Worm (Caenorhabditis elegans): ENCODE data around the gene C48B4.7.

DNA sequence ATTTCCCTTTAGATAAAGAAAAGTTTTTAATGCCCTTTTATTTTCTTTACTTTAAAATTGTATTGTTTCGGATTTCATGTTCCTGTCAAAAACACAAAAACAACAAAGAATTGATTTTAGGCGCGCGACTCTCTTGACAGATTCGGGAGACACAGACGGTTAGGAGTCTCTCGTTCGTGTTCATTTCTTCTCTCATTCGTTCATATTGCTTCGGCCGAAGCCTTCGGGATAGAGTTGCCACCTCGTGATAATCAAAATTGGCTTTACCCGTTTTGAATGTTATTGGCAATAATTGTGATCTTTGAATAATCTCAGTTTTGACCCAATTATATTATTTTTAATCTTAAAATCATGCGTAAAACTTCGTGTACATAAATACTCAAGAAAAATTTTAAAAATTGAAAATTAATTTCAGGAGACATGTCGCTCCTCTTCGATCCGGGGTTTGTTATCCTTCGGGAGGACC is 48.1 kb downstream of the C48B4.7 start, which contains the start of gene F55H2.5:
- TF ChIP-seq pqm-1 (tag; optimal IDR thresholded peaks at IDR 0.05) (no peak), hlh-13 (GFP tag; optimal IDR thresholded peaks at IDR 0.05) (no peak), sdc-2 (tag; optimal IDR thresholded peaks at IDR 0.05) (no peak), unc-42 (tag; optimal IDR thresholded peaks at IDR 0.05) (no peak), ceh-6 (GFP tag; optimal IDR thresholded peaks at IDR 0.05) (no peak), ceh-24 (tag; optimal IDR thresholded peaks at IDR 0.05) (no peak)

Measured in whole organism, late embryonic.